Fruit fly (Drosophila melanogaster) whole organism, embryonic: ENCODE data around the gene Blm.

Source experiments
- Abd-B ChIP-seq: fragments of 200-800 bp; sonication (Bioruptor generic); optimal IDR thresholded peaks from 2 replicates; lab custom pipeline; 2018; ENCODE audit warnings: missing biosample characterization, mild to moderate bottlenecking, missing genetic modification characterization, moderate library complexity
- CG10654 ChIP-seq: fragments of 200-800 bp; sonication (Bioruptor generic); optimal IDR thresholded peaks from 2 replicates; lab custom pipeline; 2016; ENCODE audit warnings: missing biosample characterization, missing genetic modification characterization
- CG11456 ChIP-seq: fragments of 200-800 bp; sonication (Bioruptor generic); IDR thresholded peaks from 3 replicates; pipeline ENCODE4 v1.3.6; 2022; ENCODE audit warnings: missing biosample characterization, missing genetic modification characterization
- CG11695 ChIP-seq: fragments of 200-800 bp; sonication (Bioruptor generic); IDR thresholded peaks from 3 replicates; pipeline ENCODE4 v1.3.6; 2022; ENCODE audit warnings: missing biosample characterization, missing genetic modification characterization
- CG12071 ChIP-seq: fragments of 200-800 bp; sonication (Bioruptor generic); optimal IDR thresholded peaks from 3 replicates; lab custom pipeline; 2018; ENCODE audit warnings: missing biosample characterization, mild to moderate bottlenecking, missing genetic modification characterization
- CG13123 ChIP-seq: fragments of 200-800 bp; sonication (Bioruptor generic); optimal IDR thresholded peaks from 2 replicates; lab custom pipeline; 2016; ENCODE audit warnings: missing biosample characterization, missing genetic modification characterization
- CG13424 ChIP-seq: fragments of 200-800 bp; sonication (Bioruptor generic); optimal IDR thresholded peaks from 2 replicates; lab custom pipeline; 2019; ENCODE audit warnings: missing biosample characterization, mild to moderate bottlenecking, missing genetic modification characterization, moderate library complexity
- CG15269 ChIP-seq: fragments of 200-800 bp; sonication (Bioruptor generic); optimal IDR thresholded peaks from 2 replicates; lab custom pipeline; 2018; ENCODE audit warnings: missing biosample characterization, mild to moderate bottlenecking, missing genetic modification characterization, moderate library complexity
- CG1602 ChIP-seq: fragments of 200-800 bp; sonication (Bioruptor generic); optimal IDR thresholded peaks from 3 replicates; lab custom pipeline; 2016; ENCODE audit warnings: missing biosample characterization, missing genetic modification characterization
- CG16815 ChIP-seq: fragments of 200-800 bp; sonication (Bioruptor generic); optimal IDR thresholded peaks from 3 replicates; lab custom pipeline; 2017; ENCODE audit warnings: missing biosample characterization, mild to moderate bottlenecking, missing genetic modification characterization
- CG17328 ChIP-seq: fragments of 200-800 bp; sonication (Bioruptor generic); IDR thresholded peaks from 2 replicates; pipeline ENCODE4 v1.3.6; 2022; ENCODE audit warnings: missing biosample characterization, missing genetic modification characterization
- CG17385 ChIP-seq: fragments of 200-800 bp; sonication (Bioruptor generic); optimal IDR thresholded peaks from 3 replicates; lab custom pipeline; 2018; ENCODE audit warnings: missing biosample characterization, mild to moderate bottlenecking, missing genetic modification characterization
- CG2116 ChIP-seq: fragments of 200-800 bp; sonication (Bioruptor generic); optimal IDR thresholded peaks from 3 replicates; lab custom pipeline; 2018; ENCODE audit warnings: missing biosample characterization, mild to moderate bottlenecking, missing genetic modification characterization
- CG2199 ChIP-seq: fragments of 200-800 bp; sonication (Bioruptor generic); IDR thresholded peaks from 3 replicates; pipeline ENCODE4 v1.3.6; 2022; ENCODE audit warnings: missing biosample characterization, missing genetic modification characterization
- CG30020 ChIP-seq: fragments of 200-800 bp; optimal IDR thresholded peaks from 2 replicates; lab custom pipeline; 2019; ENCODE audit warnings: missing biosample characterization, mild to moderate bottlenecking, missing genetic modification characterization, moderate library complexity
- CG4360 ChIP-seq: fragments of 200-800 bp; sonication (Bioruptor generic); IDR thresholded peaks from 2 replicates; pipeline ENCODE4 v1.3.6; 2022; ENCODE audit warnings: missing biosample characterization, missing genetic modification characterization
- CG6765 ChIP-seq: fragments of 200-800 bp; sonication (Bioruptor generic); optimal IDR thresholded peaks from 3 replicates; lab custom pipeline; 2017; ENCODE audit warnings: missing biosample characterization, mild to moderate bottlenecking, missing genetic modification characterization
- CG7786 ChIP-seq: fragments of 200-800 bp; sonication (Bioruptor generic); optimal IDR thresholded peaks from 2 replicates; lab custom pipeline; 2016; ENCODE audit warnings: missing biosample characterization, missing genetic modification characterization
- CG7839 ChIP-seq: fragments of 200-800 bp; sonication (Bioruptor generic); optimal IDR thresholded peaks from 3 replicates; lab custom pipeline; 2018; ENCODE audit warnings: missing biosample characterization, mild to moderate bottlenecking, missing genetic modification characterization, moderate library complexity
- CG7963 ChIP-seq: fragments of 200-800 bp; sonication (Bioruptor generic); IDR thresholded peaks from 3 replicates; pipeline ENCODE4 v1.3.6; 2022; ENCODE audit warnings: missing biosample characterization, missing genetic modification characterization; ENCODE audit not compliant: partially characterized antibody
- CG8944 ChIP-seq: fragments of 200-800 bp; sonication (Bioruptor generic); optimal IDR thresholded peaks from 3 replicates; lab custom pipeline; 2016; ENCODE audit warnings: missing biosample characterization, missing genetic modification characterization
- CG9727 ChIP-seq: fragments of 200-800 bp; sonication (Bioruptor generic); optimal IDR thresholded peaks from 3 replicates; lab custom pipeline; 2017; ENCODE audit warnings: missing biosample characterization, mild to moderate bottlenecking, missing genetic modification characterization
- Dek ChIP-seq: fragments of 200-800 bp; sonication (Bioruptor generic); optimal IDR thresholded peaks from 3 replicates; lab custom pipeline; 2019; ENCODE audit warnings: missing biosample characterization, mild to moderate bottlenecking, missing genetic modification characterization, moderate library complexity
- Dip2 ChIP-seq: fragments of 200-800 bp; sonication (Bioruptor generic); IDR thresholded peaks from 2 replicates; pipeline ENCODE4 v1.3.6; 2022; ENCODE audit warnings: missing biosample characterization, missing genetic modification characterization
- Dll ChIP-seq: fragments of 200-800 bp; sonication (Bioruptor generic); IDR thresholded peaks from 4 replicates; pipeline ENCODE4 v1.3.6; 2022; ENCODE audit warnings: missing biosample characterization, missing genetic modification characterization; ENCODE audit not compliant: partially characterized antibody
- Doc2 ChIP-seq: fragments of 200-800 bp; sonication (Bioruptor generic); IDR thresholded peaks from 2 replicates; pipeline ENCODE4 v1.3.6; 2022; ENCODE audit warnings: missing biosample characterization, missing genetic modification characterization
- Hand ChIP-seq: fragments of 200-800 bp; sonication (Bioruptor generic); optimal IDR thresholded peaks from 2 replicates; lab custom pipeline; 2017; ENCODE audit warnings: mild to moderate bottlenecking, missing biosample characterization, missing genetic modification reagents, missing genetic modification characterization
- Hey ChIP-seq: fragments of 200-800 bp; sonication (Bioruptor generic); optimal IDR thresholded peaks from 3 replicates; lab custom pipeline; 2018; ENCODE audit warnings: missing biosample characterization, mild to moderate bottlenecking, missing genetic modification characterization
- Hmr ChIP-seq: fragments of 200-800 bp; sonication (Bioruptor generic); optimal IDR thresholded peaks from 3 replicates; lab custom pipeline; 2017; ENCODE audit warnings: mild to moderate bottlenecking, missing biosample characterization, missing genetic modification reagents, missing genetic modification characterization
- Hr39 ChIP-seq: fragments of >200 bp; optimal IDR thresholded peaks from 2 replicates; lab custom pipeline; 2017
- Kr ChIP-seq: fragments of 200-800 bp; sonication (Bioruptor generic); optimal IDR thresholded peaks from 2 replicates; lab custom pipeline; 2017; ENCODE audit warnings: missing biosample characterization, mild to moderate bottlenecking, missing genetic modification characterization
- NFAT ChIP-seq: fragments of 200-800 bp; sonication (Bioruptor generic); IDR thresholded peaks from 2 replicates; pipeline ENCODE4 v1.3.6; 2022; ENCODE audit warnings: missing biosample characterization, missing genetic modification characterization
- Neu2 ChIP-seq: fragments of 200-800 bp; sonication (Bioruptor generic); optimal IDR thresholded peaks from 3 replicates; lab custom pipeline; 2016; ENCODE audit warnings: missing biosample characterization, missing genetic modification characterization, borderline replicate concordance
- Spps ChIP-seq: fragments of 200-800 bp; sonication (Bioruptor generic); optimal IDR thresholded peaks from 2 replicates; lab custom pipeline; 2018; ENCODE audit warnings: missing biosample characterization, mild to moderate bottlenecking, missing genetic modification characterization
- Trl ChIP-seq, 3 experiments: fragments of >200 bp in 2 of 3; fragments of 200-800 bp in 1 of 3; sonication (Bioruptor generic) in 1 of 3; optimal IDR thresholded peaks; 2 replicates in 1 of 3; 3 replicates in 2 of 3; lab custom pipeline; 2016 to 2017; ENCODE audit warnings: missing biosample characterization in 1 of 3, missing genetic modification characterization in 1 of 3
- amos ChIP-seq: fragments of 200-800 bp; sonication (Bioruptor generic); IDR thresholded peaks from 2 replicates; pipeline ENCODE4 v1.3.6; 2022; ENCODE audit warnings: missing biosample characterization, missing genetic modification characterization; ENCODE audit not compliant: partially characterized antibody
- cg ChIP-seq: fragments of 200-800 bp; sonication (Bioruptor generic); optimal IDR thresholded peaks from 3 replicates; lab custom pipeline; 2019; ENCODE audit warnings: missing biosample characterization, mild to moderate bottlenecking, missing genetic modification characterization, moderate library complexity
- corto ChIP-seq: fragments of 200-800 bp; sonication (Bioruptor generic); optimal IDR thresholded peaks from 2 replicates; lab custom pipeline; 2016; ENCODE audit warnings: missing biosample characterization, mild to moderate bottlenecking, missing genetic modification characterization, moderate library complexity
- dm ChIP-seq: fragments of 200-800 bp; sonication (Bioruptor generic); optimal IDR thresholded peaks from 3 replicates; lab custom pipeline; 2016; ENCODE audit warnings: missing biosample characterization, missing genetic modification characterization
- exex ChIP-seq: fragments of 200-800 bp; sonication (Bioruptor generic); optimal IDR thresholded peaks from 4 replicates; lab custom pipeline; 2018; ENCODE audit warnings: missing biosample characterization, mild to moderate bottlenecking, missing genetic modification characterization, moderate library complexity
- gt ChIP-seq: fragments of 200-800 bp; sonication (Bioruptor generic); IDR thresholded peaks from 2 replicates; pipeline ENCODE4 v1.3.6; 2022; ENCODE audit warnings: missing biosample characterization, missing genetic modification characterization
- ken ChIP-seq: fragments of 200-800 bp; sonication (Bioruptor generic); IDR thresholded peaks from 3 replicates; pipeline ENCODE4 v1.3.6; 2022; ENCODE audit warnings: missing biosample characterization, missing genetic modification characterization
- lmd ChIP-seq: fragments of 200-800 bp; sonication (Bioruptor generic); IDR thresholded peaks from 2 replicates; pipeline ENCODE4 v1.3.6; 2022; ENCODE audit warnings: missing biosample characterization, missing genetic modification characterization
- lov ChIP-seq, 2 experiments: fragments of 200-800 bp in 1 of 2; fragments of >200 bp in 1 of 2; sonication (Bioruptor generic) in 1 of 2; IDR thresholded peaks in 1 of 2; optimal IDR thresholded peaks in 1 of 2; 2 replicates in 1 of 2; 3 replicates in 1 of 2; pipeline versions ENCODE4 v1.3.6 to Lab custom; 2017 to 2022; ENCODE audit warnings: missing biosample characterization in 1 of 2, missing genetic modification characterization in 1 of 2
- maf-S ChIP-seq: fragments of 200-800 bp; sonication (Bioruptor generic); optimal IDR thresholded peaks from 2 replicates; lab custom pipeline; 2016; ENCODE audit warnings: missing biosample characterization, missing genetic modification characterization
- otp ChIP-seq: fragments of 200-800 bp; sonication (Bioruptor generic); IDR thresholded peaks from 3 replicates; pipeline ENCODE4, ENCODE4 v1.3.6; 2022; ENCODE audit warnings: missing biosample characterization, missing genetic modification characterization
- psq ChIP-seq: fragments of 200-800 bp; sonication (Bioruptor generic); optimal IDR thresholded peaks from 2 replicates; lab custom pipeline; 2017; ENCODE audit warnings: missing biosample characterization, missing genetic modification characterization
- so ChIP-seq: fragments of 200-800 bp; sonication (Bioruptor generic); IDR thresholded peaks from 3 replicates; pipeline ENCODE4 v1.3.6; 2022; ENCODE audit warnings: missing biosample characterization, missing genetic modification characterization
- sug ChIP-seq: fragments of 200-800 bp; optimal IDR thresholded peaks from 2 replicates; lab custom pipeline; 2019; ENCODE audit warnings: missing biosample characterization, mild to moderate bottlenecking, missing genetic modification characterization, moderate library complexity
- tgo ChIP-seq: fragments of 200-800 bp; sonication (Bioruptor generic); IDR thresholded peaks from 3 replicates; pipeline ENCODE4 v1.3.6; 2022; ENCODE audit warnings: missing biosample characterization, missing genetic modification characterization
- wor ChIP-seq: fragments of 200-800 bp; sonication (Bioruptor generic); IDR thresholded peaks from 2 replicates; pipeline ENCODE4 v1.3.6; 2022; ENCODE audit warnings: missing biosample characterization, missing genetic modification characterization

Gene Blm

dm6 chr3R:11688055-11688454 lies 53.5 kb downstream of the Blm start, which contains the start of gene CG6834 (continued):
- TF ChIP-seq lov (optimal IDR thresholded peaks at IDR 0.05; lab: Kevin White, UChicago) (no peak), lov (GFP tag; IDR thresholded peaks at IDR 0.05; lab: Robert Waterston, UW) (no peak), Kr (GFP tag; lab: Kevin White, UChicago) (no peak), Dip2 (GFP tag; lab: Robert Waterston, UW) (no peak), CG1602 (GFP tag; lab: Kevin White, UChicago) (no peak), CG17328 (GFP tag; lab: Robert Waterston, UW) (no peak), otp (GFP tag; lab: Robert Waterston, UW) (no peak), CG2116 (GFP tag; lab: Kevin White, UChicago) (no peak), Hr39 (lab: Kevin White, UChicago) (no peak), CG8944 (GFP tag; lab: Kevin White, UChicago) (no peak), CG15269 (tag; lab: Kevin White, UChicago) (no peak), CG12071 (GFP tag; lab: Kevin White, UChicago) (peak; percentile 12), CG13424 (no peak), CG2199 (GFP tag; lab: Robert Waterston, UW) (no peak), CG13123 (GFP tag; lab: Kevin White, UChicago) (no peak), ken (GFP tag; lab: Robert Waterston, UW) (no peak), Hmr (no peak), Neu2 (GFP tag; lab: Kevin White, UChicago) (no peak), maf-S (no peak), NFAT (GFP tag; lab: Robert Waterston, UW) (no peak), CG17385 (GFP tag; lab: Kevin White, UChicago) (no peak), Hey (no peak), CG9727 (GFP tag; lab: Kevin White, UChicago) (no peak), so (no peak), cg (GFP tag; lab: Kevin White, UChicago) (no peak), CG4360 (GFP tag; lab: Robert Waterston, UW) (no peak), gt (GFP tag; lab: Robert Waterston, UW) (no peak), exex (tag; lab: Kevin White, UChicago) (peak; percentile 85), wor (GFP tag; lab: Robert Waterston, UW) (no peak), Trl (optimal IDR thresholded peaks at IDR 0.05; lab: Kevin White, UChicago) (no peak), Trl (GFP tag; optimal IDR thresholded peaks at IDR 0.05; lab: Kevin White, UChicago) (no peak), CG7786 (GFP tag; lab: Kevin White, UChicago) (no peak), CG11695 (GFP tag; lab: Robert Waterston, UW) (no peak), CG10654 (GFP tag; lab: Kevin White, UChicago) (no peak), dm (GFP tag; lab: Kevin White, UChicago) (no peak), corto (GFP tag; lab: Kevin White, UChicago) (no peak), CG16815 (GFP tag; lab: Kevin White, UChicago) (no peak), amos (peak; percentile 25; the same call in 1 of the 2 replicates), Doc2 (GFP tag; lab: Robert Waterston, UW) (no peak), CG11456 (GFP tag; lab: Robert Waterston, UW) (no peak), Hand (GFP tag; lab: Kevin White, UChicago) (no peak), CG30020 (tag; lab: Kevin White, UChicago) (no peak), CG7963 (GFP tag; lab: Robert Waterston, UW) (no peak), CG7839 (no peak), sug (tag; lab: Kevin White, UChicago) (peak; percentile 96), lmd (no peak), CG6765 (GFP tag; lab: Kevin White, UChicago) (no peak), Dek (tag; lab: Kevin White, UChicago) (no peak), Dll (GFP tag; lab: Robert Waterston, UW) (no peak), Abd-B (GFP tag; lab: Kevin White, UChicago) (no peak), psq (GFP tag; lab: Kevin White, UChicago) (no peak), tgo (no peak), Spps (tag; lab: Kevin White, UChicago) (no peak)
